Worm (Caenorhabditis elegans): Measurements from ENCODE around the gene C06E1.9.

DNA sequence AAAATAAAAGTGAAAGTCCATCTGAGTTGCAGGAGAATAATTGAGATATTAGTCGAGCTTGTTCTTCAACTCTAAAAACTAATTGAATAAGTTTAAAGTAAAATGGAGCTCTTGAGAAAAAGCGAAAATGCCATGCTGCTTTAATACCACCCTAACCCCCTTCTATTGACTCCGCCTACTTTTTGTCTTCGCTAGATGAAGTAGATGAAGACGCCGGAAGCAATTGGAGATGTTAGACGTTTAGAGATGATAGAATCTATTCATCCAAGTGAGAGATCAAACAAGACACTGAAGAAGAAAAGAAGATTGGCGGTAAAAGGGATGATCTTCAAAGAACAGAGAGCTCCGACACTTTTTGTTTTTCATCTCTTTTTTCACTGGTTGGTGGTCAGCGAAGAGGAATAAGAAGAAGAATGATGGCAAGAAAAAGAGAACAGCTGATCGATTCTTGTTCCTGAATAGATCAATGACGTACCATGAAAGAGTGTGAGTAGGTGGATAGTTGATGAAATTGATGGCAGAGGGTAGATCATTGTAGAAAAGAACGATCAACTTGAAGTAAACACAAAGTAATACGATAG, 44.9 kb upstream of the C06E1.9 start:
- no peak for TF ChIP-seq F23B12.7 (tag; optimal IDR thresholded peaks at IDR 0.05; ENCODE audit: insufficient read depth)
- no peak for TF ChIP-seq nhr-90 (tag; optimal IDR thresholded peaks at IDR 0.05)
- no peak for TF ChIP-seq zfh-2 (GFP tag; conservative IDR thresholded peaks at IDR 0.05)
